Fruit fly (Drosophila melanogaster): ENCODE data around the gene mnd.

DNA sequence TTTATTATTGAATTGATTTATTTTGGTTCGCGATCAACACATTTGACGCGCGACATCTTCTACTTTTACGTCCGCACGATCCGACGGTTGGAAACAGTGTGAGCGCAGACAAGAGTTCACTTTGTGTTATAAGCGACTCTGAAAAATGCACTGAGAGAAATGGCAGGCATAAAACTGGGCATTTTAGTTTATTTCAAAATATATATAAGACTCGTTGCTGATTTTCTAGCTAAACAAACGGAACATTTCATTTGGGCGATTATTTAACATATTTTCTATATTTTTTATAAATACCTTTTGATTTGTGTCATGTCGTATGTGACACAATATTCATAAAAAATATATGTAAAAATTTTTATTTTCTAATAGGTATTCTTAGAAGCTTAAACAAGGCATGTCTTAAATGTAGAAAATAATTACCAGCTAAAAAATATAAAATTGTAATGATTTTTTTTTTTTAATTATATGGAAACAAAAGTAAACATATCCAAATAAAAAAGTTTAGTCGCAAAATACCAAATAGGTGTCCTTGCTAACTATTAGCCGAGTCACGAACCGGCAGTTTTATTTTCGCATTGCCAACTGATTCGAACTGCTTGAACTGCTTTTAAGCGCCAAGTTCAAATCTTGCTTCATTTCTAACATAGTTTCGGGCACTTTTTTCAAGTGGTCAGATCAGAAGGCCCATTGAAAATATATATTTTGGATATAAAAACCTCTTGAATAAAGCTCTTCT, 29.2 kb downstream of the mnd start, which contains the start of gene Reck:
- TF ChIP-seq pan (optimal IDR thresholded peaks at IDR 0.05) (no peak), Dll (optimal IDR thresholded peaks at IDR 0.05) (no peak), CG8478 (optimal IDR thresholded peaks at IDR 0.05) (no peak)

All from whole organism.